Worm (Caenorhabditis elegans): ENCODE results near the gene nhr-291.

DNA sequence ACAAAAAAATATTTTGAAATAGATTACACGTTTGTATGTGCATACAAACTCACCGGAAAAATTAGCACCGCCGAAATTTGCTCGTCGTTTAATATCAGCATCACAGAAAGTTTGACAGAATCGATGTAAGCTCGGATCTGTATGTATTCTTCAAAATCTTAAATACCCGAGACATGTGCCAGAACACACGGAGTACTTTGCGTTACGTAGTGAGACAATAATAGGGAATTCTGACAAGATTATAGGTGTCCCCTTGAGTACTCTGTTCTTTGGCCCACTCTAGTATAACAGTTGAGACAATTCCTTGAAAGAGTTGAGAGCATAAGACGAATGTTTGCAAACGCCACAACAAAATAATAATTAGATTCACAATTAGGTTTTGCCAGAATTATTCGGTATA is 15.1 kb upstream of the nhr-291 start, which contains the start of gene srx-48:
- no peak for TF ChIP-seq tbx-11 (GFP tag; IDR thresholded peaks at IDR 0.05)
- TF ChIP-seq ama-1 (optimal IDR thresholded peaks at IDR 0.05): no peak
- TF ChIP-seq tra-4 (tag; optimal IDR thresholded peaks at IDR 0.05): no peak
- TF ChIP-seq hmbx-1 (tag; optimal IDR thresholded peaks at IDR 0.05): no peak
- no peak for TF ChIP-seq ceh-36 (tag; optimal IDR thresholded peaks at IDR 0.05)
- no peak for TF ChIP-seq B0310.2 (tag; optimal IDR thresholded peaks at IDR 0.05)
- no peak for TF ChIP-seq pes-1 (GFP tag; IDR thresholded peaks at IDR 0.05)
- TF ChIP-seq sea-1 (GFP tag; conservative IDR thresholded peaks at IDR 0.05): no peak
- no peak for TF ChIP-seq flt-1 (GFP tag; IDR thresholded peaks at IDR 0.05)
- no peak for TF ChIP-seq hmg-4 (GFP tag; optimal IDR thresholded peaks at IDR 0.05)
- TF ChIP-seq tbx-37 (GFP tag; conservative IDR thresholded peaks at IDR 0.05): no peak
- TF ChIP-seq hnd-1 (tag; optimal IDR thresholded peaks at IDR 0.05): no peak
- no peak for TF ChIP-seq scrt-1 (GFP tag; IDR thresholded peaks at IDR 0.05)

All from whole organism, early embryonic.